Worm (Caenorhabditis elegans): Measurements from ENCODE around the gene C07E3.10.

The C07E3.10 gene

DNA sequence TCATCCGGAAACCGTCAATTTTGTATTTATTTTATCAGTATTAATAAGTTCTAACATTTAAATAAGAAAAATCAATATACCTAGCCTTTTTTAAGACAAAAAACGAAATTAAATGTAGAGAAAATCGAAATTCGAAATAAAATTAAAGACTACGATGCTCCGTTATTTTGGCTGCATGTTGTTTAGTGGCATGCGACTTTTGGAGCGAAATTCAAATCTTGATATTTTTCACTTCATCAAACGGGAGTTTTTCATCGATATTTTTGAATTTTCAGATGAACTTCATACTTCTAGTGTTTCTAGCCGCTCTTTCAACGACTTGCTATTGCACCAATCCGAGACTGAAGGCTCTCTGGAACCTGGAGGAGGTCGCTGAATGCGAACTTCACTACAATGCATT is 4.3 kb downstream of the C07E3.10 start, which contains the start of gene C07E3.9:
Gene C07E3.9, plus strand, starts transcription at position 270 of the 400 bp plus-strand sequence.
- TF ChIP-seq ZK546.5 (tag; optimal IDR thresholded peaks at IDR 0.05): no peak
- peak; percentile 8 for TF ChIP-seq R02D3.7 (tag; optimal IDR thresholded peaks at IDR 0.05)
- TF ChIP-seq gmeb-1 (tag; optimal IDR thresholded peaks at IDR 0.05): peak; percentile 91
- TF ChIP-seq sma-3 (GFP tag; optimal IDR thresholded peaks at IDR 0.05): no peak
- TF ChIP-seq nhr-129 (tag; optimal IDR thresholded peaks at IDR 0.05): peak; percentile 50
- TF ChIP-seq lsy-2 (tag; optimal IDR thresholded peaks at IDR 0.05): peak; percentile 4 to 72
- peak; percentile 9 for TF ChIP-seq skn-1 (tag; optimal IDR thresholded peaks at IDR 0.05)
- peak; percentile 56 for TF ChIP-seq C34F6.9 (tag; optimal IDR thresholded peaks at IDR 0.05)
- TF ChIP-seq unc-55 (GFP tag; optimal IDR thresholded peaks at IDR 0.05): peak; percentile 74

DNA sequence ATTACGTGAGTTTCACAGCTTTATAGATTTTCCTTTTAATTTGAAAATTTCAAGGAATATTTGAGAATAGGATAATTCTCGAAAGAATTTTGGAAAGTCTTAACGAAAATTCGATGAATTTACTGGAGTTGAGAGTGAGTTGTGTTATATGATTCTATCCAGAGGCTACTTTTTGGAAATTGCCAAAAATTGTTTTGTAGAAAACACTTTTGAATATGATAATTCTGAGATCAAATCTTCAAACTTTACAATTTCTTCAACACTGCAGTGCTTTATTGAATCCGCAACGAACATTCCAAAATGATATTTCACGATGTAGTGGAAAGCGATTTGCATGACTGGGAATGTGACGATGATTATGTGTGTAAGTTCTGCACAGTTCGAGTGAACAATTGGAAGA is 5.8 kb downstream of the C07E3.10 start, which contains the start of gene C07E3.8:
Gene C07E3.8, plus strand, starts transcription at position 301 of the 400 bp plus-strand sequence.
- TF ChIP-seq nhr-11 (tag; optimal IDR thresholded peaks at IDR 0.05): no peak
- TF ChIP-seq mdl-1 (tag; optimal IDR thresholded peaks at IDR 0.05): no peak
- no peak for TF ChIP-seq elt-1 (tag; optimal IDR thresholded peaks at IDR 0.05)
- no peak for TF ChIP-seq ama-1 (optimal IDR thresholded peaks at IDR 0.05)
- TF ChIP-seq ceh-82 (tag; optimal IDR thresholded peaks at IDR 0.05): no peak
- TF ChIP-seq elt-3 (tag; optimal IDR thresholded peaks at IDR 0.05): no peak
- no peak for TF ChIP-seq skn-1 (tag; optimal IDR thresholded peaks at IDR 0.05)
- TF ChIP-seq snpc-4 (tag; optimal IDR thresholded peaks at IDR 0.05): no peak
- TF ChIP-seq nhr-10 (tag; optimal IDR thresholded peaks at IDR 0.05): no peak
- no peak for TF ChIP-seq nhr-25 (tag; optimal IDR thresholded peaks at IDR 0.05)

DNA sequence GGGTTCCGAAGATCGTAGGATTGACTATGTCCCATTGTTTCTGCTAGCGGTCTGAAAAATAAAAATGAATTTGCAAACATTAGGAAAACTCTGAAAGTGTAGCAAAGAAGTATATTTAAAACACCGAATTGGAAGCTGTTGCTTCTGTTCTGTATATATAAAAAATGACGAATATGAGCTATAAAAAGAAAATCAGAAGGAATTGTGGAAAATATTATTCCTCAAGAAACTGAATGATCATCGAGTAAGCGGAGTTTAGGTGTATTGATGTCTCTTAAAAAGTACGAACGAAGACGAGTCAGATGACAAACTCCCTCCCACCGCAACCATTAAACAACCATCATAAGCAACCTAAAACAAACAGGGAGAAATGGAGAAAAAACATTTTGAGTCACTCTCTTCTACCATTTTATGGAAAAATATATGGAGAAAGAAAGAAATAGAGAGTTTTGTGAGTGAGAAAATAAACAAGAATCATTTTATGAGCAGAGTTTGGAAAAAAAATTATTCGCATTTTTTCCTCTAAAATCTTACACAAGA is 11.4 kb downstream of the C07E3.10 start, which contains the start of gene C07E3.3:
Gene C07E3.3, minus strand, starts transcription at position 51 of the 540 bp plus-strand sequence.
- TF ChIP-seq sem-4 (tag; optimal IDR thresholded peaks at IDR 0.05) (no peak), elt-1 (tag; optimal IDR thresholded peaks at IDR 0.05) (no peak), sma-9 (GFP tag; optimal IDR thresholded peaks at IDR 0.05) (no peak), sma-9 (tag; optimal IDR thresholded peaks at IDR 0.05) (no peak), ztf-11 (tag; optimal IDR thresholded peaks at IDR 0.05) (no peak), nhr-129 (tag; optimal IDR thresholded peaks at IDR 0.05) (no peak), elt-3 (tag; optimal IDR thresholded peaks at IDR 0.05) (no peak), F13H6.1 (tag; optimal IDR thresholded peaks at IDR 0.05) (no peak)

DNA sequence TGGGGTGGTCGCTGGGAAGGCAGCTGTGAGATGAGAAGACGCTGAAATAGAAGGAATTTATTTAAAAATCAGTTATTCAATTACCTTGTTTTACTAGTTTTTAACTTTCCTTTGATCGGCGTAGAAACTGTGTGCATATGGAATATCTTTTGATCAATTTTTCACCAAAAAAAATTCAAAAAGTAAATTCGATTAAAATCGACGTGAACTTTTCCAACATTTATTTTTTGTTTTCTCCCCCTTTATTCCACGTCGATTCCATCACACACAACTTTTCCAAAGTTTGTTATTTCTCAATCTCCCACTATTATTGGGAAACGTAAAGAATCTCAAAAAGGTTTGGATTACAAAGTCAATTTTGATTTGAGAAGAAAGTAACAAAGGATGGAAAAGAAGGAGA is 14.3 kb downstream of the C07E3.10 start, which contains the start of gene C07E3.4:
Gene C07E3.4, plus strand, starts transcription at position 301 of the 400 bp plus-strand sequence.
- TF ChIP-seq R02D3.7 (tag; optimal IDR thresholded peaks at IDR 0.05) (no peak), nhr-11 (tag; optimal IDR thresholded peaks at IDR 0.05) (no peak), sma-3 (GFP tag; optimal IDR thresholded peaks at IDR 0.05) (no peak), nhr-6 (tag; optimal IDR thresholded peaks at IDR 0.05) (no peak), ztf-4 (tag; optimal IDR thresholded peaks at IDR 0.05) (no peak), C34F6.9 (tag; optimal IDR thresholded peaks at IDR 0.05) (no peak)

DNA sequence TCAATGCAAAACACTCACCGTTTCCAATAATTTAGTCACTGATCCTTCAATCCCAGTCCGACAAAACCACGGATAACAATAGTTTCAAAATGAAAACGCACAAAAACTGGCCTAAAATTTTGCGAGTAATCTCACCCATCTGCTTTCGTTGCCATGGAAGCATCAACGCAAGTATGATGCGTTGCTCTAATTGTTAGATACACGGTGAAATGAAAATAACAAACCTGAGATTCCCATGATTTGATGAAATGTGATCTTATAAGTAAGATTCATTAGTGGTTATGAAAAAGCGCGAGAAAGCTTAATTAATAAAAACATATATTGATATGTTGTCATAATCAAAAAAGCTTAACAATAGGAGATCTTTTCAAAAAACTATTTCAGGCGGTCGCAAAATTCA is 21.0 kb downstream of the C07E3.10 start, which contains the start of gene ceh-57:
Gene ceh-57, minus strand, starts transcription at position 95 of the 400 bp plus-strand sequence.
- no peak for TF ChIP-seq elt-3 (tag; optimal IDR thresholded peaks at IDR 0.05)
- no peak for TF ChIP-seq lsy-2 (tag; optimal IDR thresholded peaks at IDR 0.05)
- no peak for TF ChIP-seq sma-3 (GFP tag; optimal IDR thresholded peaks at IDR 0.05)
- no peak for TF ChIP-seq nhr-6 (tag; optimal IDR thresholded peaks at IDR 0.05)
- no peak for TF ChIP-seq F13H6.1 (tag; optimal IDR thresholded peaks at IDR 0.05)
- TF ChIP-seq ceh-16 (tag; optimal IDR thresholded peaks at IDR 0.05): no peak
- no peak for TF ChIP-seq ztf-11 (tag; optimal IDR thresholded peaks at IDR 0.05)
- TF ChIP-seq egl-27 (tag; optimal IDR thresholded peaks at IDR 0.05): no peak
- no peak for TF ChIP-seq unc-62 (GFP tag; optimal IDR thresholded peaks at IDR 0.05)
- no peak for TF ChIP-seq lin-13 (GFP tag; optimal IDR thresholded peaks at IDR 0.05)
- no peak for TF ChIP-seq ceh-82 (tag; optimal IDR thresholded peaks at IDR 0.05)

DNA sequence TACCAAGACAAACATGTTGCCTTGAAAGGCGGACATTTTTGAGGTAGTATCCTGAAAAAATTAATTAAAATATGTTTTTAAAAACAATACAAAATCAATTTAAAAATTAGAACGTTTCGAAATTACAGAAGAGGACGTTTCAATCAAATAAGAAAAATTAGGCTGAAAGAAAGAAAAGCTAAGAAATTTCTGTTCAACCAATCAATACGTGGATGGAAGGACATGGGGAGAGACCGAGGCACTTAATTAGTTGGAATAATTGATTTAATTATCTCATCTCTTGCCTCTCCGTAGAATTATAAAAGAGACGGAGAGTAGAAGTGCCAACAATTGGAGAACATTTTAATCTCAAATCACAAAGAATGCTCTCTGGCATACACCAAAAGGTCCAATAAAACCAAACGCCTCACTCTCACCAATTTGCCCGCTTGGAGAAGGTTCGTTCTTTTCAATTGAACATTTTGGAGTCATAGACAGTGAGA is 23.4 kb downstream of the C07E3.10 start, which contains the start of gene ceh-58:
Gene ceh-58, minus strand, starts transcription at position 51 of the 482 bp plus-strand sequence.
- TF ChIP-seq dmd-4 (tag; optimal IDR thresholded peaks at IDR 0.05): no peak
- peak in 1 of 2 experiments; percentile 0 for TF ChIP-seq lsy-2 (tag; optimal IDR thresholded peaks at IDR 0.05)
